Worm (Caenorhabditis elegans) whole organism, L4/young adult: ENCODE results near the gene C08E8.6.

Source experiments
- W03F9.2 ChIP-seq: fragments of 150-350 bp; optimal IDR thresholded peaks from 2 replicates; lab custom pipeline; 2014; ENCODE audit warnings: missing biosample characterization, missing genetic modification characterization
- dao-5 ChIP-seq: sonication (generic microtip); optimal IDR thresholded peaks from 2 replicates; lab custom pipeline; 2016; ENCODE audit warnings: missing genotype, missing genetic modification characterization, moderate library complexity, missing compliant biosample characterization
- him-1 ChIP-seq: sonication (generic microtip); optimal IDR thresholded peaks from 2 replicates; lab custom pipeline; 2016; ENCODE audit warnings: missing genotype, missing genetic modification reagents, missing genetic modification characterization, missing compliant biosample characterization

Gene C08E8.6

ce11 chrV:18324525-18324924 lies 43.7 kb downstream of the C08E8.6 start:
- TF ChIP-seq dao-5: no peak
- TF ChIP-seq him-1 (tag; lab: Kevin White, UChicago): no peak
- no peak for TF ChIP-seq W03F9.2 (tag; lab: Kevin White, UChicago)

DNA sequence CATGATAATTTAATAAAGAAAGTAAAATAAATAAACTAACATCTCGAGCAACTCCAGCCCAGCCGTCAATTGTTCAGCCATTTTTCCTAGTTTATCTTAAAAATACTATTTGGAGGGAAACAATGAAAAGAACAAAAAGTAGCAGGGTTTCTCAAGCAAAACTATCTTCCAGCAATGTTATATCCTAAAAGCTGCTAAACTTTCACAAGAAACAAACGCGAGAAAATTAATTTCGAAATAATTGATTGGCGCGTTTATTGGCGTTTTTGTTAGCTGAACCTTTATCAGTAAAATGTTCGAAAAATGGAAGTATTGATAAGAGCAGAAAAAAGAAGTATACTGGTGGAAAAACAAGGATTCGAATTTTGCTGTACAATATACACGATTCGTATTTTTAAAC lies 45.0 kb downstream of the C08E8.6 start, which contains the start of gene B0462.5:
TSS of gene B0462.5 (minus strand) at position 101 of the 400 bp plus-strand sequence.
- TF ChIP-seq dao-5 (no peak), him-1 (tag; lab: Kevin White, UChicago) (no peak), W03F9.2 (tag; lab: Kevin White, UChicago) (no peak)

ce11 chrV:18318312-18318711 lies 49.9 kb downstream of the C08E8.6 start, which contains the start of gene fbxb-119:
Gene fbxb-119 (plus strand): TSS chrV:18318612.
- TF ChIP-seq him-1 (tag; lab: Kevin White, UChicago) (no peak), W03F9.2 (tag; lab: Kevin White, UChicago) (no peak), dao-5 (no peak)
